Fruit fly (Drosophila melanogaster): Measurements from ENCODE around the gene rols.

rols gene

DNA sequence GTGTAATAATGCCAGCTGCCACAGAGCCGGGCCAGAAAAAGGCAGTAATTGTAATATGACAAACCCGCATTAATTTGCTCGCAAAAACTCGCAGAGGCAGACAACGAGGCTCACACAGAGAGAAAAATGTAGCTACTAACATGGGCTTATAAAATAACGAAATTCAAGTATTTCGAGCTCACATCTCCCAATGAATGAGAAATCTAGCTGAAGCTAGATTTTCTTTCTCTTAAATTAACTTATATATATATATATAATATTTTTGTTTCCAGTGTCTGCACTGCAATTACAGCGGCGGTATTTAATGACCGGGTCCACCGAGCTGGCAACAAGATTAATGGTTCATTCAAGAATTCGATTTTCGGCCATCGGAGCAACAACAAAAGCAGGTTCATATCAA lies 48.5 kb downstream of the rols start (continued):
- no peak for TF ChIP-seq salr (GFP tag; optimal IDR thresholded peaks at IDR 0.05)
- peak; percentile 80 for TF ChIP-seq CG6163 (GFP tag; IDR thresholded peaks at IDR 0.05)
- TF ChIP-seq spab (GFP tag; optimal IDR thresholded peaks at IDR 0.05) = no peak
- peak; percentile 42 for TF ChIP-seq topi (GFP tag; optimal IDR thresholded peaks at IDR 0.05)
- peak; percentile 24 for TF ChIP-seq lz (GFP tag; optimal IDR thresholded peaks at IDR 0.05)
- TF ChIP-seq CG10669 (GFP tag; optimal IDR thresholded peaks at IDR 0.05) = no peak
- TF ChIP-seq dsx (GFP tag; optimal IDR thresholded peaks at IDR 0.05; ENCODE audit: poor library complexity, severe bottlenecking) = no peak
- TF ChIP-seq CG11902 (GFP tag; optimal IDR thresholded peaks at IDR 0.05) = peak; percentile 49
- TF ChIP-seq CG16779 (tag; optimal IDR thresholded peaks at IDR 0.05) = no peak
- peak; percentile 1 for TF ChIP-seq Eip75B (GFP tag; optimal IDR thresholded peaks at IDR 0.05)
- peak; percentile 22 for TF ChIP-seq CG10631 (GFP tag; optimal IDR thresholded peaks at IDR 0.05)
- TF ChIP-seq CG8632 (GFP tag; optimal IDR thresholded peaks at IDR 0.05) = peak; percentile 76
- peak; percentile 56 for TF ChIP-seq CG11294 (GFP tag; IDR thresholded peaks at IDR 0.05)
- TF ChIP-seq CG11762 (GFP tag; optimal IDR thresholded peaks at IDR 0.05; ENCODE audit: insufficient read depth) = peak; percentile 31
- TF ChIP-seq CG31627 (GFP tag; optimal IDR thresholded peaks at IDR 0.05) = peak; percentile 20
- no peak for TF ChIP-seq ss (GFP tag; optimal IDR thresholded peaks at IDR 0.05)
- TF ChIP-seq Sox14 (GFP tag; optimal IDR thresholded peaks at IDR 0.05) = peak; percentile 4
- TF ChIP-seq vri (GFP tag; optimal IDR thresholded peaks at IDR 0.05) = peak; percentile 56
- peak; percentile 56 for TF ChIP-seq Blimp-1 (GFP tag; optimal IDR thresholded peaks at IDR 0.05)
- TF ChIP-seq net (GFP tag; optimal IDR thresholded peaks at IDR 0.05) = peak; percentile 21
- TF ChIP-seq Sox102F (GFP tag; optimal IDR thresholded peaks at IDR 0.05) = peak; percentile 64
- TF ChIP-seq Ets96B (tag; optimal IDR thresholded peaks at IDR 0.05) = peak; percentile 24
- TF ChIP-seq CG32006 (GFP tag; optimal IDR thresholded peaks at IDR 0.05) = peak; percentile 57
- TF ChIP-seq CG6808 (GFP tag; optimal IDR thresholded peaks at IDR 0.05) = no peak
- peak; percentile 68 for TF ChIP-seq esn (GFP tag; optimal IDR thresholded peaks at IDR 0.05)
- TF ChIP-seq CG9139 (GFP tag; optimal IDR thresholded peaks at IDR 0.05) = no peak

DNA sequence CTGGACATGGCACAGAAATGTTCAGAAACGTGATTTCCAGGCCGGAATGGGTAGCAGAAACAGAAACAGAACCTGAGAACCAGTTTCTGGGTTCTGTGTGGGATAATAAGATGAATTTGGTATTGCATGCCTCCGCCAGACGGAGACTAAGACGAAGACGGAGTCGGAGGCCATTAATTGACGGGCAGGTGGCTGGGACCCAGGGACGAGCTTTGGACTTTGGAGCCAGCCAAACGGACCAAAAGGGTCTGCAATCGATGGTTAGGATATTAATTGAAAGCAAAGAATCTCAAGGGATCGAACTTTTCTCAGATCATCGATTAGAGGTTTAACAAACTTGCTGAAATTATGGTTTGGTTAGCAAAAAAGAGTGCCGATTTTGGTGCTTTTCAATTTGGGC lies 50.4 kb downstream of the rols start:
- no peak for TF ChIP-seq CG11294 (GFP tag; IDR thresholded peaks at IDR 0.05)
- TF ChIP-seq CG31627 (GFP tag; optimal IDR thresholded peaks at IDR 0.05) = no peak
- no peak for TF ChIP-seq CG8319 (GFP tag; optimal IDR thresholded peaks at IDR 0.05)
- TF ChIP-seq esn (GFP tag; optimal IDR thresholded peaks at IDR 0.05) = no peak
- TF ChIP-seq Eip75B (GFP tag; optimal IDR thresholded peaks at IDR 0.05) = no peak
- TF ChIP-seq Ets96B (tag; optimal IDR thresholded peaks at IDR 0.05) = no peak
- TF ChIP-seq Lpt (GFP tag; optimal IDR thresholded peaks at IDR 0.05) = no peak
- TF ChIP-seq CG10631 (GFP tag; optimal IDR thresholded peaks at IDR 0.05) = no peak
- peak; percentile 36 for TF ChIP-seq CG6854 (GFP tag; optimal IDR thresholded peaks at IDR 0.05)
- no peak for TF ChIP-seq CG11902 (GFP tag; optimal IDR thresholded peaks at IDR 0.05)
- no peak for TF ChIP-seq OdsH (GFP tag; optimal IDR thresholded peaks at IDR 0.05)
- TF ChIP-seq CG34406 (GFP tag; optimal IDR thresholded peaks at IDR 0.05) = no peak
- TF ChIP-seq CG6808 (GFP tag; optimal IDR thresholded peaks at IDR 0.05) = peak; percentile 50
- TF ChIP-seq CG1621 (tag; optimal IDR thresholded peaks at IDR 0.05) = no peak
- TF ChIP-seq CG4318 (GFP tag; optimal IDR thresholded peaks at IDR 0.05) = no peak
- no peak for TF ChIP-seq CG6163 (GFP tag; IDR thresholded peaks at IDR 0.05)
- TF ChIP-seq Sox15 (GFP tag; optimal IDR thresholded peaks at IDR 0.05) = no peak
- TF ChIP-seq net (GFP tag; optimal IDR thresholded peaks at IDR 0.05) = no peak
- TF ChIP-seq dsx (GFP tag; optimal IDR thresholded peaks at IDR 0.05; ENCODE audit: poor library complexity, severe bottlenecking) = peak; percentile 18
- no peak for TF ChIP-seq CG10669 (GFP tag; optimal IDR thresholded peaks at IDR 0.05)
- no peak for TF ChIP-seq Eip93F (GFP tag; optimal IDR thresholded peaks at IDR 0.05)
- no peak for TF ChIP-seq CG16779 (tag; optimal IDR thresholded peaks at IDR 0.05)
- TF ChIP-seq CG8632 (GFP tag; optimal IDR thresholded peaks at IDR 0.05) = no peak
- no peak for TF ChIP-seq vri (GFP tag; optimal IDR thresholded peaks at IDR 0.05)
- peak; percentile 59 to 74 for TF ChIP-seq ss (GFP tag; optimal IDR thresholded peaks at IDR 0.05)
- TF ChIP-seq pdm3 (GFP tag; optimal IDR thresholded peaks at IDR 0.05) = no peak
- no peak for TF ChIP-seq Blimp-1 (GFP tag; optimal IDR thresholded peaks at IDR 0.05)
- TF ChIP-seq Met (GFP tag; optimal IDR thresholded peaks at IDR 0.05) = no peak
- no peak for TF ChIP-seq Eip78C (GFP tag)
- TF ChIP-seq CG7368 (GFP tag; optimal IDR thresholded peaks at IDR 0.05) = no peak
- no peak for TF ChIP-seq fkh (GFP tag; optimal IDR thresholded peaks at IDR 0.05)
- no peak for TF ChIP-seq svp (GFP tag)
- TF ChIP-seq CG9139 (GFP tag; optimal IDR thresholded peaks at IDR 0.05) = peak; percentile 57
- TF ChIP-seq dac (GFP tag; optimal IDR thresholded peaks at IDR 0.05) = no peak
- no peak for TF ChIP-seq fd59A (GFP tag; optimal IDR thresholded peaks at IDR 0.05)
- TF ChIP-seq Sox14 (GFP tag; optimal IDR thresholded peaks at IDR 0.05) = no peak

Data from whole organism, prepupa.